Fruit fly (Drosophila melanogaster) whole organism, embryonic: ENCODE results near the gene Esyt2.

Experiments used
- Awh ChIP-seq: fragments of 200-800 bp; sonication (Bioruptor generic); IDR thresholded peaks from 2 replicates; pipeline ENCODE4, ENCODE4 v1.3.6; 2022; ENCODE audit warnings: missing biosample characterization, missing genetic modification characterization
- B-H2 ChIP-seq: fragments of 200-800 bp; sonication (Bioruptor generic); optimal IDR thresholded peaks from 2 replicates; lab custom pipeline; 2018; ENCODE audit warnings: missing biosample characterization, mild to moderate bottlenecking, missing genetic modification characterization
- CG10147 ChIP-seq: fragments of 200-800 bp; sonication (Bioruptor generic); optimal IDR thresholded peaks from 2 replicates; lab custom pipeline; 2019; ENCODE audit warnings: missing biosample characterization, mild to moderate bottlenecking, missing genetic modification characterization, moderate library complexity
- CG1024 ChIP-seq: fragments of 200-800 bp; sonication (Bioruptor generic); IDR thresholded peaks from 2 replicates; pipeline ENCODE4 v1.3.6; 2022; ENCODE audit warnings: missing biosample characterization, missing genetic modification characterization
- CG10267 ChIP-seq: fragments of 200-800 bp; sonication (Bioruptor generic); optimal IDR thresholded peaks from 2 replicates; lab custom pipeline; 2018; ENCODE audit warnings: missing biosample characterization, mild to moderate bottlenecking, missing genetic modification characterization, moderate library complexity
- CG10274 ChIP-seq: fragments of 200-800 bp; sonication (Bioruptor generic); optimal IDR thresholded peaks from 3 replicates; lab custom pipeline; 2017; ENCODE audit warnings: missing biosample characterization, mild to moderate bottlenecking, missing genetic modification characterization
- CG12299 ChIP-seq: fragments of 200-800 bp; sonication (Bioruptor generic); optimal IDR thresholded peaks from 2 replicates; lab custom pipeline; 2018; ENCODE audit warnings: missing biosample characterization, mild to moderate bottlenecking, missing genetic modification characterization
- CG1233 ChIP-seq: fragments of 200-800 bp; sonication (Bioruptor generic); optimal IDR thresholded peaks from 4 replicates; lab custom pipeline; 2018; ENCODE audit warnings: missing biosample characterization, mild to moderate bottlenecking, missing genetic modification characterization
- CG14441 ChIP-seq: fragments of 200-800 bp; sonication (Bioruptor generic); IDR thresholded peaks from 2 replicates; pipeline ENCODE4 v1.3.6; 2022; ENCODE audit warnings: missing biosample characterization, missing genetic modification characterization
- CG14860 ChIP-seq: fragments of 200-800 bp; sonication (Bioruptor generic); IDR thresholded peaks from 3 replicates; pipeline ENCODE4 v1.3.6; 2022; ENCODE audit warnings: missing biosample characterization, missing genetic modification characterization; ENCODE audit not compliant: partially characterized antibody
- CG15073 ChIP-seq: fragments of 200-800 bp; sonication (Bioruptor generic); optimal IDR thresholded peaks from 2 replicates; lab custom pipeline; 2016; ENCODE audit warnings: missing biosample characterization, missing genetic modification characterization
- CG15514 ChIP-seq: fragments of 200-800 bp; sonication (Bioruptor generic); optimal IDR thresholded peaks from 3 replicates; lab custom pipeline; 2017; ENCODE audit warnings: missing biosample characterization, missing genetic modification characterization, mild to moderate bottlenecking, moderate library complexity, missing genetic modification reagents
- CG17385 ChIP-seq: fragments of 200-800 bp; sonication (Bioruptor generic); optimal IDR thresholded peaks from 3 replicates; lab custom pipeline; 2018; ENCODE audit warnings: missing biosample characterization, mild to moderate bottlenecking, missing genetic modification characterization
- CG1792 ChIP-seq: fragments of 200-800 bp; sonication (Bioruptor generic); optimal IDR thresholded peaks from 2 replicates; lab custom pipeline; 2016; ENCODE audit warnings: missing biosample characterization, missing genetic modification characterization
- CG2116 ChIP-seq: fragments of 200-800 bp; sonication (Bioruptor generic); optimal IDR thresholded peaks from 3 replicates; lab custom pipeline; 2018; ENCODE audit warnings: missing biosample characterization, mild to moderate bottlenecking, missing genetic modification characterization
- CG31441 ChIP-seq: fragments of 200-800 bp; sonication (Bioruptor generic); IDR thresholded peaks from 2 replicates; pipeline ENCODE4 v1.3.6; 2022; ENCODE audit warnings: missing biosample characterization, missing genetic modification characterization
- CG3838 ChIP-seq: fragments of 200-800 bp; sonication (Bioruptor generic); optimal IDR thresholded peaks from 3 replicates; lab custom pipeline; 2016; ENCODE audit warnings: missing biosample characterization, missing genetic modification characterization
- CG4424 ChIP-seq: fragments of 200-800 bp; sonication (Bioruptor generic); optimal IDR thresholded peaks from 3 replicates; lab custom pipeline; 2016; ENCODE audit warnings: missing biosample characterization, missing genetic modification characterization
- CG5245 ChIP-seq: fragments of 200-800 bp; sonication (Bioruptor generic); optimal IDR thresholded peaks from 3 replicates; lab custom pipeline; 2016; ENCODE audit warnings: missing biosample characterization, missing genetic modification characterization
- CG6689 ChIP-seq: fragments of 200-800 bp; sonication (Bioruptor generic); IDR thresholded peaks from 2 replicates; pipeline ENCODE4 v1.3.6; 2022; ENCODE audit warnings: missing biosample characterization, missing genetic modification characterization
- CG7963 ChIP-seq: fragments of 200-800 bp; sonication (Bioruptor generic); IDR thresholded peaks from 3 replicates; pipeline ENCODE4 v1.3.6; 2022; ENCODE audit warnings: missing biosample characterization, missing genetic modification characterization; ENCODE audit not compliant: partially characterized antibody
- CG8281 ChIP-seq: fragments of 200-800 bp; sonication (Bioruptor generic); optimal IDR thresholded peaks from 2 replicates; lab custom pipeline; 2018; ENCODE audit warnings: missing biosample characterization, mild to moderate bottlenecking, missing genetic modification characterization, moderate library complexity
- CG9215 ChIP-seq: fragments of 200-800 bp; sonication (Bioruptor generic); IDR thresholded peaks from 2 replicates; pipeline ENCODE4 v1.3.6; 2022; ENCODE audit warnings: missing biosample characterization, missing genetic modification characterization
- CG9437 ChIP-seq: fragments of 200-800 bp; sonication (Bioruptor generic); optimal IDR thresholded peaks from 2 replicates; lab custom pipeline; 2018; ENCODE audit warnings: missing biosample characterization, mild to moderate bottlenecking, missing genetic modification characterization
- Chrac-16 ChIP-seq: fragments of 200-800 bp; sonication (Bioruptor generic); optimal IDR thresholded peaks from 3 replicates; lab custom pipeline; 2016; ENCODE audit warnings: missing biosample characterization, missing genetic modification characterization
- Dbx ChIP-seq: fragments of 200-800 bp; sonication (Bioruptor generic); IDR thresholded peaks from 3 replicates; pipeline ENCODE4 v1.3.6; 2022; ENCODE audit warnings: missing biosample characterization, missing genetic modification characterization
- ERR ChIP-seq: fragments of 200-800 bp; sonication (Bioruptor generic); optimal IDR thresholded peaks from 2 replicates; lab custom pipeline; 2016; ENCODE audit warnings: missing biosample characterization, missing genetic modification characterization
- HHEX ChIP-seq: fragments of 200-800 bp; sonication (Bioruptor generic); optimal IDR thresholded peaks from 3 replicates; lab custom pipeline; 2017; ENCODE audit warnings: missing biosample characterization, mild to moderate bottlenecking, missing genetic modification characterization, missing genetic modification reagents
- Hey ChIP-seq: fragments of 200-800 bp; sonication (Bioruptor generic); optimal IDR thresholded peaks from 3 replicates; lab custom pipeline; 2018; ENCODE audit warnings: missing biosample characterization, mild to moderate bottlenecking, missing genetic modification characterization
- Hmr ChIP-seq: fragments of 200-800 bp; sonication (Bioruptor generic); optimal IDR thresholded peaks from 3 replicates; lab custom pipeline; 2017; ENCODE audit warnings: mild to moderate bottlenecking, missing biosample characterization, missing genetic modification reagents, missing genetic modification characterization
- MBD-R2 ChIP-seq: fragments of 200-800 bp; sonication (Bioruptor generic); IDR thresholded peaks from 2 replicates; pipeline ENCODE4 v1.3.6; 2022; ENCODE audit warnings: missing biosample characterization, missing genetic modification characterization
- Rfx ChIP-seq: fragments of 200-800 bp; sonication (Bioruptor generic); IDR thresholded peaks from 2 replicates; pipeline ENCODE4 v1.3.6; 2022; ENCODE audit warnings: missing biosample characterization, missing genetic modification characterization
- Sox100B ChIP-seq: fragments of 200-800 bp; sonication (Bioruptor generic); optimal IDR thresholded peaks from 3 replicates; lab custom pipeline; 2018; ENCODE audit warnings: missing biosample characterization, mild to moderate bottlenecking, missing genetic modification characterization
- cato ChIP-seq: fragments of 200-800 bp; sonication (Bioruptor generic); optimal IDR thresholded peaks from 2 replicates; lab custom pipeline; 2016; ENCODE audit warnings: missing biosample characterization, missing genetic modification characterization, borderline replicate concordance
- ci ChIP-seq: fragments of 200-800 bp; sonication (Bioruptor generic); IDR thresholded peaks from 3 replicates; pipeline ENCODE4 v1.3.6; 2022; ENCODE audit warnings: missing biosample characterization, missing genetic modification characterization
- crp ChIP-seq, 2 experiments: fragments of 200-800 bp; sonication (Bioruptor generic); optimal IDR thresholded peaks; 2 replicates in 1 of 2; 3 replicates in 1 of 2; lab custom pipeline; 2017; ENCODE audit warnings: missing biosample characterization in 2 of 2, missing genetic modification characterization in 2 of 2, mild to moderate bottlenecking in 1 of 2, moderate library complexity in 1 of 2
- dati ChIP-seq: fragments of 200-800 bp; sonication (Bioruptor generic); IDR thresholded peaks from 2 replicates; pipeline ENCODE4 v1.3.6; 2022; ENCODE audit warnings: missing biosample characterization, missing genetic modification characterization
- fd64A ChIP-seq: fragments of 200-800 bp; sonication (Bioruptor generic); optimal IDR thresholded peaks from 3 replicates; lab custom pipeline; 2018; ENCODE audit warnings: missing biosample characterization, mild to moderate bottlenecking, missing genetic modification characterization
- ftz-f1 ChIP-seq: fragments of 200-800 bp; sonication (Bioruptor generic); optimal IDR thresholded peaks from 2 replicates; lab custom pipeline; 2016; ENCODE audit warnings: missing biosample characterization, missing genetic modification characterization
- gem ChIP-seq: fragments of 200-800 bp; sonication (Bioruptor generic); optimal IDR thresholded peaks from 2 replicates; lab custom pipeline; 2019; ENCODE audit warnings: missing biosample characterization, mild to moderate bottlenecking, missing genetic modification characterization, moderate library complexity
- hb ChIP-seq: fragments of 200-800 bp; sonication (Bioruptor generic); IDR thresholded peaks from 3 replicates; pipeline ENCODE4 v1.3.6; 2022; ENCODE audit warnings: missing biosample characterization, missing genetic modification characterization; ENCODE audit not compliant: partially characterized antibody
- her ChIP-seq: fragments of 200-800 bp; sonication (Bioruptor generic); optimal IDR thresholded peaks from 2 replicates; lab custom pipeline; 2016; ENCODE audit warnings: missing biosample characterization, missing genetic modification characterization
- hkb ChIP-seq, 2 experiments: fragments of 200-800 bp in 1 of 2; fragments of >200 bp in 1 of 2; sonication (Bioruptor generic) in 1 of 2; IDR thresholded peaks in 1 of 2; optimal IDR thresholded peaks in 1 of 2; 2 replicates each; pipeline versions ENCODE4 v1.3.6 to Lab custom; 2017 to 2022; ENCODE audit warnings: missing biosample characterization in 1 of 2, missing genetic modification characterization in 1 of 2
- lilli ChIP-seq: fragments of 200-800 bp; sonication (Bioruptor generic); optimal IDR thresholded peaks from 3 replicates; lab custom pipeline; 2016; ENCODE audit warnings: missing biosample characterization, missing genetic modification characterization
- nerfin-2 ChIP-seq: fragments of 200-800 bp; sonication (Bioruptor generic); IDR thresholded peaks from 2 replicates; pipeline ENCODE4 v1.3.6; 2022; ENCODE audit warnings: missing biosample characterization, missing genetic modification characterization; ENCODE audit not compliant: partially characterized antibody
- nmo ChIP-seq: fragments of 200-800 bp; sonication (Bioruptor generic); optimal IDR thresholded peaks from 2 replicates; lab custom pipeline; 2018; ENCODE audit warnings: missing biosample characterization, mild to moderate bottlenecking, missing genetic modification characterization, moderate library complexity
- pum ChIP-seq: fragments of 200-800 bp; sonication (Bioruptor generic); optimal IDR thresholded peaks from 2 replicates; lab custom pipeline; 2016; ENCODE audit warnings: missing biosample characterization, missing genetic modification characterization
- ranshi ChIP-seq: fragments of 200-800 bp; sonication (Bioruptor generic); IDR thresholded peaks from 2 replicates; pipeline ENCODE4 v1.3.6; 2022; ENCODE audit warnings: missing biosample characterization, missing genetic modification characterization
- rib ChIP-seq: fragments of 200-800 bp; sonication (Bioruptor generic); IDR thresholded peaks from 2 replicates; pipeline ENCODE4 v1.3.6; 2022; ENCODE audit warnings: missing biosample characterization, missing genetic modification characterization
- slp2 ChIP-seq: fragments of 200-800 bp; sonication (Bioruptor generic); optimal IDR thresholded peaks from 2 replicates; lab custom pipeline; 2016; ENCODE audit warnings: missing biosample characterization, missing genetic modification characterization

Esyt2 gene

DNA sequence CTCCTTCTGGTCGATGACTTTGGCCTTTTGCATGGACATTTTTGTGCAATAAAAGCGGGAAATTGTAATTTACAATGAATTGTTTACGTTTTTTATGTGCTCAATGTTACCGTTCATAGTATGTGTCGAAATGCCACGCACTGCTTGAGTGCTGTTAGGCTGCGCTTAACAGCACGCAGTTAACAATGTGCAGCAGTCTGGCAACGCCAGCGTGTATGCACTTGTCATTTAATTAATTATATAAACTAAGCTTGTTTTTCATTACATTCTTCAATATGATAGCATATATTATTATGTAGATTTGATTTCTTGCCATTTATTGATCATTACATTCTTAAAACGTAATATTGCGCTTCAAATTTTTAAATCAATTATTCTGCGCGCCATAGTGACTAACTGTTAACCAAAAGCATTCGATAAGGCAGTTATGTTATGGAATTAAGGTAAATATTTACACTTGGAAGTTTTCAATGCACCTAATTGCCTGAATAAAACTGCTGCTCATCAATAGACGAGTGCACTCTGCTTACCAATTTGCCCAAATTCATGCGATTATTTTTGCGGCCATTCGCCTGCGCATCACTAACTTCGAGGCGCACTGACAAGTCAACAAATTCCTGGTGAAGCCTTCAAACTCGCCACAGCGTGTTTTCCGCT is 40.7 kb downstream of the Esyt2 start, which contains the start of the genes CG13625 and mld (continued):
- no peak for TF ChIP-seq CG1233
- no peak for TF ChIP-seq Dbx (GFP tag; lab: Robert Waterston, UW)
- no peak for TF ChIP-seq CG10147 (GFP tag; lab: Kevin White, UChicago)
- TF ChIP-seq Chrac-16 (GFP tag; lab: Kevin White, UChicago), result no peak
- peak; percentile 36 for TF ChIP-seq hkb (optimal IDR thresholded peaks at IDR 0.05; lab: Kevin White, UChicago)
- TF ChIP-seq hkb (GFP tag; IDR thresholded peaks at IDR 0.05; lab: Robert Waterston, UW), result no peak
- TF ChIP-seq CG4424, result no peak
- no peak for TF ChIP-seq ci (GFP tag; lab: Robert Waterston, UW)
- TF ChIP-seq CG31441, result no peak
- TF ChIP-seq Hmr, result no peak
- no peak for TF ChIP-seq CG10274 (GFP tag; lab: Kevin White, UChicago)
- no peak for TF ChIP-seq her (GFP tag; lab: Kevin White, UChicago)
- no peak for TF ChIP-seq CG3838 (GFP tag; lab: Kevin White, UChicago)
- no peak for TF ChIP-seq B-H2
- TF ChIP-seq CG12299 (tag; lab: Kevin White, UChicago), result no peak
- TF ChIP-seq Rfx (GFP tag; lab: Robert Waterston, UW), result no peak
- no peak for TF ChIP-seq CG7963 (GFP tag; lab: Robert Waterston, UW)
- peak; percentile 43 for TF ChIP-seq lilli (GFP tag; lab: Kevin White, UChicago)
- TF ChIP-seq hb (GFP tag; lab: Robert Waterston, UW), result no peak
- TF ChIP-seq CG15073 (GFP tag; lab: Kevin White, UChicago), result no peak
- TF ChIP-seq ftz-f1 (GFP tag; lab: Kevin White, UChicago), result no peak
- TF ChIP-seq CG9215 (GFP tag; lab: Robert Waterston, UW), result no peak
- no peak for TF ChIP-seq CG14441 (GFP tag; lab: Robert Waterston, UW)
- no peak for TF ChIP-seq CG17385 (GFP tag; lab: Kevin White, UChicago)
- TF ChIP-seq pum (GFP tag; lab: Kevin White, UChicago), result no peak
- no peak for TF ChIP-seq CG6689 (GFP tag; lab: Robert Waterston, UW)
- TF ChIP-seq gem (tag; lab: Kevin White, UChicago), result no peak
- no peak for TF ChIP-seq ranshi (GFP tag; lab: Robert Waterston, UW)
- no peak for TF ChIP-seq CG1792 (GFP tag; lab: Kevin White, UChicago)
- peak; percentile 12 for TF ChIP-seq CG15514 (GFP tag; lab: Kevin White, UChicago)
- no peak for TF ChIP-seq ERR (GFP tag; lab: Kevin White, UChicago)
- no peak for TF ChIP-seq CG14860 (GFP tag; lab: Robert Waterston, UW)
- no peak for TF ChIP-seq cato (GFP tag; lab: Kevin White, UChicago)
- TF ChIP-seq crp (GFP tag; optimal IDR thresholded peaks at IDR 0.05; lab: Kevin White, UChicago), result no peak
- no peak for TF ChIP-seq MBD-R2 (GFP tag; lab: Robert Waterston, UW)
- no peak for TF ChIP-seq rib (GFP tag; lab: Robert Waterston, UW)
- peak; percentile 49 for TF ChIP-seq CG10267
- TF ChIP-seq CG8281 (tag; lab: Kevin White, UChicago), result no peak
- TF ChIP-seq HHEX, result no peak
- no peak for TF ChIP-seq Sox100B (GFP tag; lab: Kevin White, UChicago)
- TF ChIP-seq CG5245 (GFP tag; lab: Kevin White, UChicago), result no peak
- no peak for TF ChIP-seq CG1024
- no peak for TF ChIP-seq fd64A (GFP tag; lab: Kevin White, UChicago)
- peak; percentile 57 for TF ChIP-seq nmo (GFP tag; lab: Kevin White, UChicago)
- peak; percentile 49 for TF ChIP-seq CG2116
- no peak for TF ChIP-seq Awh (GFP tag; lab: Robert Waterston, UW)
- no peak for TF ChIP-seq dati (GFP tag; lab: Robert Waterston, UW)
- no peak for TF ChIP-seq slp2 (GFP tag; lab: Kevin White, UChicago)
- TF ChIP-seq Hey (tag; lab: Kevin White, UChicago), result no peak
- TF ChIP-seq CG9437 (GFP tag; lab: Kevin White, UChicago), result peak; percentile 71
- no peak for TF ChIP-seq nerfin-2 (GFP tag; lab: Robert Waterston, UW)
